Worm (Caenorhabditis elegans): ENCODE measurements around the gene F53F4.18.
A peak's percentile ranks its signal among the peaks of the same experiment; 100 is the strongest.

The F53F4.18 gene

ce11 chrV:13589494-13590176 is at the start of gene F53F4.18, which contains the start of gene F53F4.2:
Gene F53F4.18 (plus strand): TSS chrV:13590126.
Gene F53F4.2 (minus strand): TSS chrV:13589594.
- TF ChIP-seq Y53G8AR.9 (GFP tag; conservative IDR thresholded peaks at IDR 0.05): no peak

- TF ChIP-seq D2030.7 (GFP tag; IDR thresholded peaks at IDR 0.05): 0 out of 2 replicates have a peak, but pooled peaks have one; percentile 26
- no peak for TF ChIP-seq ama-1 (optimal IDR thresholded peaks at IDR 0.05)
- TF ChIP-seq ama-1 (GFP tag; optimal IDR thresholded peaks at IDR 0.05): no peak
- peak in 1 of 3 experiments; percentile 20 for TF ChIP-seq lin-35 (GFP tag; optimal IDR thresholded peaks at IDR 0.05)
- TF ChIP-seq ets-4 (GFP tag; optimal IDR thresholded peaks at IDR 0.05): no peak
- peak; percentile 4 for TF ChIP-seq lin-40 (tag; optimal IDR thresholded peaks at IDR 0.05)
- TF ChIP-seq attf-3 (GFP tag; conservative IDR thresholded peaks at IDR 0.05): 0 out of 2 replicates have a peak, but pooled peaks have one; percentile 29
- TF ChIP-seq gei-17 (GFP tag; optimal IDR thresholded peaks at IDR 0.05): no peak
- TF ChIP-seq unc-130 (GFP tag; optimal IDR thresholded peaks at IDR 0.05): peak; percentile 28
- peak; percentile 53 for TF ChIP-seq attf-5 (GFP tag; optimal IDR thresholded peaks at IDR 0.05)
- peak; percentile 60 for TF ChIP-seq mcd-1 (GFP tag; IDR thresholded peaks at IDR 0.05)
- peak; percentile 48 for TF ChIP-seq ZK185.1 (tag; optimal IDR thresholded peaks at IDR 0.05; ENCODE audit: poor library complexity, severe bottlenecking)
- TF ChIP-seq cebp-1 (GFP tag; IDR thresholded peaks at IDR 0.05): peak; percentile 92
- peak; percentile 99 for TF ChIP-seq cebp-1 (tag; optimal IDR thresholded peaks at IDR 0.05)
- peak; percentile 26 for TF ChIP-seq nhr-80 (tag; optimal IDR thresholded peaks at IDR 0.05)
- 0 out of 2 replicates have a peak, but pooled peaks have one; percentile 10 for TF ChIP-seq ztf-25 (GFP tag; IDR thresholded peaks at IDR 0.05)
- peak; percentile 63; the same call in 1 of the 2 replicates for TF ChIP-seq let-526 (GFP tag; IDR thresholded peaks at IDR 0.05)
- TF ChIP-seq K12H6.12 (tag; optimal IDR thresholded peaks at IDR 0.05): peak; percentile 27
- TF ChIP-seq hmg-1.2 (GFP tag; IDR thresholded peaks at IDR 0.05): 0 out of 2 replicates have a peak, but pooled peaks have one; percentile 21
- no peak for TF ChIP-seq him-1 (tag; optimal IDR thresholded peaks at IDR 0.05)
- TF ChIP-seq snpc-4 (GFP tag; optimal IDR thresholded peaks at IDR 0.05): no peak
- peak in 1 of 4 experiments; percentile 14 for TF ChIP-seq snpc-4 (tag; optimal IDR thresholded peaks at IDR 0.05)
- TF ChIP-seq rcor-1 (GFP tag; IDR thresholded peaks at IDR 0.05): no peak
- no peak; the same call in 1 of the 2 replicates for TF ChIP-seq dox-1 (GFP tag; IDR thresholded peaks at IDR 0.05)
- TF ChIP-seq ztf-28 (GFP tag; IDR thresholded peaks at IDR 0.05): no peak
- no peak for TF ChIP-seq let-607 (tag; optimal IDR thresholded peaks at IDR 0.05)
- TF ChIP-seq ceh-27 (GFP tag; optimal IDR thresholded peaks at IDR 0.05): peak; percentile 58
Measured at ce11 chrV:13551601-13552000, 38.3 kb upstream of the F53F4.18 start, which contains the start of the genes C56A3.4 and C56A3.5. Gene C56A3.4 (minus strand): TSS chrV:13551754. Gene C56A3.5 (plus strand): TSS chrV:13551967.

DNA sequence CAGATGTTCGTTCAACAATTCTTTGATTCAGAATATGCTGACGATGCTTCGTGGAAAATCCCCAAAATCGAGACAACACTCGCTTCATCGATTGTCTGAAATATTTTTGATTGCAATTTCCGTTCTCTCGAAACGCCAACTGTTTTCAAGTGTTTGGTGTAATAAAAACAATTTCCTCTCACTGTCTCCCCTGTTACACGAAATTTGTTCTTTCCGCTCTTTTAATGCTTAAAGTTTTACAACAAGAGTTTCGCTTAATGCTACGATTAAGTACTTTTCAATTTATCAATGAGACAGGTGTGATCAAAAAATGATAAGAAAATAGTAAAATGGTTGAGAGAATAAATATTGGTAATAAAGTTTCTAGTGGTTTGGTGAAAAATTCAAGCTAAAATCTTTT is 33.6 kb upstream of the F53F4.18 start, which contains the start of gene C56A3.6:
TSS of gene C56A3.6 (minus strand) at position 101 of the 400 bp plus-strand sequence.
- TF ChIP-seq mes-4 (tag; optimal IDR thresholded peaks at IDR 0.05) (no peak), unc-130 (GFP tag; optimal IDR thresholded peaks at IDR 0.05) (no peak), K11D2.4 (GFP tag; IDR thresholded peaks at IDR 0.05) (no peak), B0261.1 (tag; optimal IDR thresholded peaks at IDR 0.05) (no peak), aptf-2 (GFP tag; conservative IDR thresholded peaks at IDR 0.05) (no peak), Y79H2A.3 (GFP tag; conservative IDR thresholded peaks at IDR 0.05) (no peak), unc-62 (GFP tag; optimal IDR thresholded peaks at IDR 0.05) (no peak), rcor-1 (GFP tag; IDR thresholded peaks at IDR 0.05) (no peak), T07F8.4 (tag; optimal IDR thresholded peaks at IDR 0.05) (no peak), F57A8.1 (GFP tag; optimal IDR thresholded peaks at IDR 0.05) (no peak), bed-2 (GFP tag; IDR thresholded peaks at IDR 0.05) (no peak), die-1 (tag; optimal IDR thresholded peaks at IDR 0.05) (no peak), pha-4 (tag; optimal IDR thresholded peaks at IDR 0.05) (no peak)
